Fruit fly (Drosophila melanogaster) whole organism, embryonic: Measurements from ENCODE around the gene kirre.

Experiments
- Awh ChIP-seq: fragments of 200-800 bp; sonication (Bioruptor generic); IDR thresholded peaks from 2 replicates; pipeline ENCODE4, ENCODE4 v1.3.6; 2022; ENCODE audit warnings: missing biosample characterization, missing genetic modification characterization
- BEAF-32 ChIP-seq: fragments of 200-800 bp; sonication (Bioruptor generic); optimal IDR thresholded peaks from 3 replicates; lab custom pipeline; 2017; ENCODE audit warnings: missing biosample characterization, missing genetic modification characterization, mild to moderate bottlenecking, moderate library complexity, missing genetic modification reagents
- Blimp-1 ChIP-seq: fragments of 200-800 bp; sonication (Bioruptor generic); optimal IDR thresholded peaks from 3 replicates; lab custom pipeline; 2018; ENCODE audit warnings: missing biosample characterization, missing genetic modification characterization, mild to moderate bottlenecking, moderate library complexity, missing genetic modification reagents
- BtbVII ChIP-seq: fragments of 200-800 bp; sonication (Bioruptor generic); optimal IDR thresholded peaks from 3 replicates; lab custom pipeline; 2017; ENCODE audit warnings: missing biosample characterization, mild to moderate bottlenecking, missing genetic modification characterization
- Bteb2 ChIP-seq: fragments of 200-800 bp; sonication (Bioruptor generic); optimal IDR thresholded peaks from 2 replicates; lab custom pipeline; 2016; ENCODE audit warnings: missing biosample characterization, missing genetic modification characterization
- CG10147 ChIP-seq: fragments of 200-800 bp; sonication (Bioruptor generic); optimal IDR thresholded peaks from 2 replicates; lab custom pipeline; 2019; ENCODE audit warnings: missing biosample characterization, mild to moderate bottlenecking, missing genetic modification characterization, moderate library complexity
- CG11695 ChIP-seq: fragments of 200-800 bp; sonication (Bioruptor generic); IDR thresholded peaks from 3 replicates; pipeline ENCODE4 v1.3.6; 2022; ENCODE audit warnings: missing biosample characterization, missing genetic modification characterization
- CG12104 ChIP-seq: fragments of 200-800 bp; sonication (Bioruptor generic); optimal IDR thresholded peaks from 3 replicates; lab custom pipeline; 2016; ENCODE audit warnings: missing biosample characterization, missing genetic modification characterization
- CG12299 ChIP-seq: fragments of 200-800 bp; sonication (Bioruptor generic); optimal IDR thresholded peaks from 2 replicates; lab custom pipeline; 2018; ENCODE audit warnings: missing biosample characterization, mild to moderate bottlenecking, missing genetic modification characterization
- CG13287 ChIP-seq: fragments of 200-800 bp; sonication (Bioruptor generic); IDR thresholded peaks from 2 replicates; pipeline ENCODE4 v1.3.6; 2022; ENCODE audit warnings: missing biosample characterization, missing genetic modification characterization; ENCODE audit not compliant: partially characterized antibody
- CG13424 ChIP-seq: fragments of 200-800 bp; sonication (Bioruptor generic); optimal IDR thresholded peaks from 2 replicates; lab custom pipeline; 2019; ENCODE audit warnings: missing biosample characterization, mild to moderate bottlenecking, missing genetic modification characterization, moderate library complexity
- CG15269 ChIP-seq: fragments of 200-800 bp; sonication (Bioruptor generic); optimal IDR thresholded peaks from 2 replicates; lab custom pipeline; 2018; ENCODE audit warnings: missing biosample characterization, mild to moderate bottlenecking, missing genetic modification characterization, moderate library complexity
- CG15696 ChIP-seq: fragments of 200-800 bp; sonication (Bioruptor generic); optimal IDR thresholded peaks from 2 replicates; lab custom pipeline; 2019; ENCODE audit warnings: missing biosample characterization, mild to moderate bottlenecking, missing genetic modification characterization, moderate library complexity
- CG1603 ChIP-seq: fragments of 200-800 bp; sonication (Bioruptor generic); optimal IDR thresholded peaks from 2 replicates; lab custom pipeline; 2019; ENCODE audit warnings: missing biosample characterization, mild to moderate bottlenecking, missing genetic modification characterization, moderate library complexity
- CG2129 ChIP-seq: fragments of 200-800 bp; sonication (Bioruptor generic); IDR thresholded peaks from 2 replicates; pipeline ENCODE4 v1.3.6; 2022; ENCODE audit warnings: missing biosample characterization, missing genetic modification characterization; ENCODE audit not compliant: partially characterized antibody
- CG2889 ChIP-seq: fragments of 200-800 bp; sonication (Bioruptor generic); IDR thresholded peaks from 3 replicates; pipeline ENCODE4 v1.3.6; 2022; ENCODE audit warnings: missing biosample characterization, missing genetic modification characterization
- CG30403 ChIP-seq: fragments of 200-800 bp; sonication (Bioruptor generic); optimal IDR thresholded peaks from 3 replicates; lab custom pipeline; 2016; ENCODE audit warnings: missing biosample characterization, missing genetic modification characterization
- CG34422 ChIP-seq: fragments of 200-800 bp; sonication (Bioruptor generic); IDR thresholded peaks from 3 replicates; pipeline ENCODE4 v1.3.6; 2022; ENCODE audit warnings: missing biosample characterization, missing genetic modification characterization
- CG4282 ChIP-seq: fragments of 200-800 bp; sonication (Bioruptor generic); optimal IDR thresholded peaks from 2 replicates; lab custom pipeline; 2016; ENCODE audit warnings: missing biosample characterization, missing genetic modification characterization
- CG4707 ChIP-seq: fragments of 200-800 bp; sonication (Bioruptor generic); optimal IDR thresholded peaks from 2 replicates; lab custom pipeline; 2018; ENCODE audit warnings: missing biosample characterization, mild to moderate bottlenecking, missing genetic modification characterization, moderate library complexity
- CG6683 ChIP-seq: fragments of 200-800 bp; sonication (Bioruptor generic); optimal IDR thresholded peaks from 2 replicates; lab custom pipeline; 2017; ENCODE audit warnings: missing biosample characterization, mild to moderate bottlenecking, missing genetic modification characterization, missing genetic modification reagents
- CG8478 ChIP-seq: fragments of >200 bp; optimal IDR thresholded peaks from 2 replicates; lab custom pipeline; 2018
- CG8924 ChIP-seq: fragments of 200-800 bp; optimal IDR thresholded peaks from 3 replicates; lab custom pipeline; 2019; ENCODE audit warnings: missing biosample characterization, mild to moderate bottlenecking, missing genetic modification characterization, moderate library complexity
- D19B ChIP-seq: fragments of 200-800 bp; sonication (Bioruptor generic); optimal IDR thresholded peaks from 2 replicates; lab custom pipeline; 2017; ENCODE audit warnings: missing biosample characterization, mild to moderate bottlenecking, missing genetic modification characterization
- Dll ChIP-seq: fragments of 200-800 bp; sonication (Bioruptor generic); IDR thresholded peaks from 4 replicates; pipeline ENCODE4 v1.3.6; 2022; ENCODE audit warnings: missing biosample characterization, missing genetic modification characterization; ENCODE audit not compliant: partially characterized antibody
- E2f1 ChIP-seq: fragments of 200-800 bp; sonication (Bioruptor generic); IDR thresholded peaks from 2 replicates; pipeline ENCODE4 v1.3.6; 2022; ENCODE audit warnings: missing biosample characterization, missing genetic modification characterization
- Fer3 ChIP-seq: fragments of 200-800 bp; sonication (Bioruptor generic); optimal IDR thresholded peaks from 2 replicates; lab custom pipeline; 2018; ENCODE audit warnings: missing biosample characterization, mild to moderate bottlenecking, missing genetic modification characterization, moderate library complexity
- Hey ChIP-seq: fragments of 200-800 bp; sonication (Bioruptor generic); optimal IDR thresholded peaks from 3 replicates; lab custom pipeline; 2018; ENCODE audit warnings: missing biosample characterization, mild to moderate bottlenecking, missing genetic modification characterization
- Hr3 ChIP-seq: fragments of 200-800 bp; sonication (Bioruptor generic); optimal IDR thresholded peaks from 3 replicates; lab custom pipeline; 2016; ENCODE audit warnings: missing biosample characterization, missing genetic modification characterization
- Mad ChIP-seq: fragments of 200-800 bp; sonication (Bioruptor generic); optimal IDR thresholded peaks from 2 replicates; lab custom pipeline; 2016; ENCODE audit warnings: missing biosample characterization, missing genetic modification characterization
- NC2β ChIP-seq: fragments of 200-800 bp; sonication (Bioruptor generic); optimal IDR thresholded peaks from 2 replicates; lab custom pipeline; 2016; ENCODE audit warnings: missing biosample characterization, missing genetic modification characterization
- NK7.1 ChIP-seq: fragments of 200-800 bp; sonication (Bioruptor generic); optimal IDR thresholded peaks from 3 replicates; lab custom pipeline; 2016; ENCODE audit warnings: missing biosample characterization, missing genetic modification characterization
- Ravus ChIP-seq: fragments of 200-800 bp; sonication (Bioruptor generic); IDR thresholded peaks from 2 replicates; pipeline ENCODE4 v1.3.6; 2022; ENCODE audit warnings: missing biosample characterization, missing genetic modification characterization
- ab ChIP-seq: fragments of 200-800 bp; sonication (Bioruptor generic); optimal IDR thresholded peaks from 2 replicates; lab custom pipeline; 2016; ENCODE audit warnings: missing biosample characterization, missing genetic modification characterization
- cad ChIP-seq: fragments of >200 bp; optimal IDR thresholded peaks from 2 replicates; lab custom pipeline; 2017; ENCODE audit warnings: missing biosample characterization, missing genetic modification characterization
- croc ChIP-seq: fragments of 200-800 bp; sonication (Bioruptor generic); conservative IDR thresholded peaks from 3 replicates; pipeline ENCODE4 v1.3.6; 2022; ENCODE audit warnings: missing biosample characterization, missing genetic modification characterization
- crol ChIP-seq: fragments of 200-800 bp; sonication (Bioruptor generic); IDR thresholded peaks from 2 replicates; pipeline ENCODE4 v1.3.6; 2022; ENCODE audit warnings: missing biosample characterization, missing genetic modification characterization
- dati ChIP-seq: fragments of 200-800 bp; sonication (Bioruptor generic); IDR thresholded peaks from 2 replicates; pipeline ENCODE4 v1.3.6; 2022; ENCODE audit warnings: missing biosample characterization, missing genetic modification characterization
- disco-r ChIP-seq: fragments of 200-800 bp; sonication (Bioruptor generic); optimal IDR thresholded peaks from 2 replicates; lab custom pipeline; 2016; ENCODE audit warnings: missing biosample characterization, missing genetic modification characterization
- eve ChIP-seq, 2 experiments: fragments of >200 bp; optimal IDR thresholded peaks; 2 replicates each; lab custom pipeline; 2017; ENCODE audit warnings: missing biosample characterization in 2 of 2, missing genetic modification characterization in 2 of 2
- ftz-f1 ChIP-seq: fragments of 200-800 bp; sonication (Bioruptor generic); optimal IDR thresholded peaks from 2 replicates; lab custom pipeline; 2016; ENCODE audit warnings: missing biosample characterization, missing genetic modification characterization
- gcm ChIP-seq: fragments of 200-800 bp; sonication (Bioruptor generic); optimal IDR thresholded peaks from 2 replicates; lab custom pipeline; 2019; ENCODE audit warnings: missing biosample characterization, mild to moderate bottlenecking, missing genetic modification characterization, moderate library complexity
- gsb ChIP-seq: fragments of 200-800 bp; sonication (Bioruptor generic); IDR thresholded peaks from 2 replicates; pipeline ENCODE4 v1.3.6; 2022; ENCODE audit warnings: missing biosample characterization, missing genetic modification characterization
- hth ChIP-seq: fragments of >200 bp; optimal IDR thresholded peaks from 2 replicates; lab custom pipeline; 2017; ENCODE audit warnings: inconsistent platforms
- kay ChIP-seq: fragments of 200-800 bp; sonication (Bioruptor generic); optimal IDR thresholded peaks from 2 replicates; lab custom pipeline; 2016; ENCODE audit warnings: missing biosample characterization, missing genetic modification characterization
- knrl ChIP-seq: fragments of 200-800 bp; sonication (Bioruptor generic); IDR thresholded peaks from 3 replicates; pipeline ENCODE4 v1.3.6; 2022; ENCODE audit warnings: missing biosample characterization, missing genetic modification characterization; ENCODE audit not compliant: partially characterized antibody
- lilli ChIP-seq: fragments of 200-800 bp; sonication (Bioruptor generic); optimal IDR thresholded peaks from 3 replicates; lab custom pipeline; 2016; ENCODE audit warnings: missing biosample characterization, missing genetic modification characterization
- pita ChIP-seq: fragments of 200-800 bp; sonication (Bioruptor generic); optimal IDR thresholded peaks from 2 replicates; lab custom pipeline; 2017; ENCODE audit warnings: missing biosample characterization, mild to moderate bottlenecking, missing genetic modification characterization
- prd ChIP-seq, 3 experiments: fragments of >200 bp in 2 of 3; fragments of 200-800 bp in 1 of 3; sonication (Bioruptor generic) in 1 of 3; optimal IDR thresholded peaks in 2 of 3; IDR thresholded peaks in 1 of 3; 2 replicates in 2 of 3; 3 replicates in 1 of 3; pipeline versions ENCODE4 v1.3.6 to Lab custom; 2017 to 2022; ENCODE audit warnings: missing biosample characterization in 1 of 3, missing genetic modification characterization in 1 of 3
- sens ChIP-seq: fragments of 200-800 bp; sonication (Bioruptor generic); peaks from one replicate; lab custom pipeline; 2016; ENCODE audit warnings: missing biosample characterization, missing genetic modification characterization
- slp2 ChIP-seq: fragments of 200-800 bp; sonication (Bioruptor generic); optimal IDR thresholded peaks from 2 replicates; lab custom pipeline; 2016; ENCODE audit warnings: missing biosample characterization, missing genetic modification characterization
- sqz ChIP-seq: fragments of 200-800 bp; sonication (Bioruptor generic); optimal IDR thresholded peaks from 3 replicates; lab custom pipeline; 2018; ENCODE audit warnings: missing biosample characterization, mild to moderate bottlenecking, missing genetic modification characterization

Gene kirre

dm6 chrX:3005759-3006158, 265.6 kb downstream of the kirre start (continued):
- TF ChIP-seq CG2889 (GFP tag; lab: Robert Waterston, UW) (0 out of 3 replicates have a peak, but pooled peaks have one; percentile 22), croc (GFP tag; lab: Robert Waterston, UW) (no peak), CG30403 (peak; percentile 26), gcm (GFP tag; lab: Kevin White, UChicago) (no peak), ab (GFP tag; lab: Kevin White, UChicago) (no peak), CG2129 (GFP tag; lab: Robert Waterston, UW) (no peak), CG12299 (tag; lab: Kevin White, UChicago) (no peak), Hr3 (GFP tag; lab: Kevin White, UChicago) (peak; percentile 4), CG4282 (GFP tag; lab: Kevin White, UChicago) (no peak), slp2 (GFP tag; lab: Kevin White, UChicago) (no peak), sens (GFP tag; lab: Kevin White, UChicago) (no peak), Dll (no peak), Awh (GFP tag; lab: Robert Waterston, UW) (no peak), CG10147 (GFP tag; lab: Kevin White, UChicago) (peak; percentile 31), Fer3 (tag; lab: Kevin White, UChicago) (peak; percentile 32), CG8924 (tag; lab: Kevin White, UChicago) (peak; percentile 25), prd (optimal IDR thresholded peaks at IDR 0.05; lab: Kevin White, UChicago) (no peak), prd (GFP tag; IDR thresholded peaks at IDR 0.05; lab: Robert Waterston, UW) (peak; percentile 56; the same call in 2 of the 3 replicates), pita (no peak), CG13424 (tag; lab: Kevin White, UChicago) (no peak), BEAF-32 (GFP tag; lab: Kevin White, UChicago) (no peak), Blimp-1 (GFP tag; lab: Kevin White, UChicago) (peak; percentile 21), dati (GFP tag; lab: Robert Waterston, UW) (no peak), CG6683 (GFP tag; lab: Kevin White, UChicago) (no peak), CG15269 (tag; lab: Kevin White, UChicago) (peak; percentile 24), Bteb2 (GFP tag; lab: Kevin White, UChicago) (peak; percentile 7), Ravus (no peak), NC2β (GFP tag; lab: Kevin White, UChicago) (no peak), E2f1 (GFP tag; lab: Robert Waterston, UW) (no peak), kay (GFP tag; lab: Kevin White, UChicago) (no peak), Hey (no peak), CG8478 (lab: Kevin White, UChicago) (no peak), CG4707 (GFP tag; lab: Kevin White, UChicago) (no peak), cad (no peak), crol (GFP tag; lab: Robert Waterston, UW) (no peak), CG11695 (GFP tag; lab: Robert Waterston, UW) (peak; percentile 52; the same call in 1 of the 3 replicates), CG1603 (tag; lab: Kevin White, UChicago) (peak; percentile 10), CG34422 (GFP tag; lab: Robert Waterston, UW) (peak; percentile 39; the same call in 1 of the 3 replicates), disco-r (no peak), eve (GFP tag; optimal IDR thresholded peaks at IDR 0.05; lab: Kevin White, UChicago) (no peak), gsb (GFP tag; lab: Robert Waterston, UW) (peak; percentile 60), knrl (GFP tag; lab: Robert Waterston, UW) (no peak), BtbVII (peak; percentile 12), CG12104 (GFP tag; lab: Kevin White, UChicago) (no peak), sqz (no peak), CG15696 (tag; lab: Kevin White, UChicago) (no peak), hth (lab: Kevin White, UChicago) (no peak), lilli (peak; percentile 33), NK7.1 (GFP tag; lab: Kevin White, UChicago) (no peak), D19B (GFP tag; lab: Kevin White, UChicago) (peak; percentile 67), Mad (GFP tag; lab: Kevin White, UChicago) (no peak), CG13287 (GFP tag; lab: Robert Waterston, UW) (no peak), ftz-f1 (GFP tag; lab: Kevin White, UChicago) (no peak)
